Fruit fly (Drosophila melanogaster): ENCODE results near the gene CG43219.

Gene CG43219

DNA sequence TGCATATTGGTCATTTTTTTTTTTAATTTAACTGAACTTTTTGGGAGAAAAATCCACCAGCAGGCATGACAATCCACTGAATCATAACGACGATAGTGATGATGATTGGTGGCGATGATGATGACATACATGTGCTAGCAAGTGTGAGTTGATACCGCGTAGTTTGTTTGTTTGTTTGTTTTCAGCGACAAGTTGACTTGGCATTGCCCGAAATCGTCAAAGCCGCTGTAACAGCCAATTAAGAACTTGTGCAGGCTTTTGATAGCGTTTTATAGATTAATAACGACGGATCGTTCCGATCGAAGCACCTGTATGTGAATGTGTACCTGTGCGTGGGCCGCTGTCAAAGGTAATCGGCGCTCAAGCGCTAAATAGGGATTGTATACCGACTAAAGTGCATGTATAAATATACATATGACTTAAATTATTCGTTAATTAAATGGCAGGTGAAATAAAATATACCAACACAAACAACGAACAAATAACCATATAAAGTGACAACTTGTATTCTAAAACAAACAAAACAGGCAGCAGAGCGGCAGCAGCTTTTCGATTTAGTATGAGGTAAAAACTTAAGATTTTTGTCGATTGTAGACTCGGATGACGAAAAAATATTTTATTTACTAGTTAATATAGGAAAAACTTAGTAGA is 18.8 kb upstream of the CG43219 start (continued):
- TF ChIP-seq CG1233 (GFP tag; optimal IDR thresholded peaks at IDR 0.05) (peak; percentile 2), CG43689 (GFP tag; IDR thresholded peaks at IDR 0.05) (0 out of 2 replicates have a peak, but pooled peaks have one; percentile 25), ci (GFP tag; IDR thresholded peaks at IDR 0.05) (0 out of 3 replicates have a peak, but pooled peaks have one; percentile 21), repo (GFP tag; optimal IDR thresholded peaks at IDR 0.05) (no peak), sug (tag; optimal IDR thresholded peaks at IDR 0.05) (peak; percentile 25), Ets97D (GFP tag; optimal IDR thresholded peaks at IDR 0.05) (no peak), Drgx (GFP tag; IDR thresholded peaks at IDR 0.05) (0 out of 2 replicates have a peak, but pooled peaks have one; percentile 27), lab (GFP tag; optimal IDR thresholded peaks at IDR 0.05) (peak; percentile 5), Rfx (GFP tag; IDR thresholded peaks at IDR 0.05) (peak; percentile 27; the same call in 1 of the 2 replicates), Dad (GFP tag; optimal IDR thresholded peaks at IDR 0.05) (no peak), CG13296 (GFP tag; optimal IDR thresholded peaks at IDR 0.05) (peak; percentile 42), Ets65A (GFP tag) (peak; percentile 22), CG2199 (GFP tag; IDR thresholded peaks at IDR 0.05) (0 out of 3 replicates have a peak, but pooled peaks have one; percentile 15), CrebB (tag; optimal IDR thresholded peaks at IDR 0.05) (no peak)

dm6 chr3L:21202029-21202776 is 18.0 kb upstream of the CG43219 start:
- TF ChIP-seq ro (GFP tag; IDR thresholded peaks at IDR 0.05) = no peak
- TF ChIP-seq CTCF (GFP tag; optimal IDR thresholded peaks at IDR 0.05) = peak; percentile 70
- TF ChIP-seq Dbx (GFP tag; IDR thresholded peaks at IDR 0.05) = no peak
- peak; percentile 36; the same call in 1 of the 2 replicates for TF ChIP-seq CG14441 (GFP tag; IDR thresholded peaks at IDR 0.05)
- TF ChIP-seq CG8290 (GFP tag; optimal IDR thresholded peaks at IDR 0.05) = no peak
- peak in 1 of 2 experiments; percentile 18 for TF ChIP-seq CG8290 (tag; optimal IDR thresholded peaks at IDR 0.05)
- TF ChIP-seq dpn (GFP tag; optimal IDR thresholded peaks at IDR 0.05) = no peak
- TF ChIP-seq BEAF-32 (GFP tag; optimal IDR thresholded peaks at IDR 0.05) = peak; percentile 1
- TF ChIP-seq Camta (GFP tag; optimal IDR thresholded peaks at IDR 0.05) = no peak
- peak; percentile 91 for TF ChIP-seq CG2199 (GFP tag; IDR thresholded peaks at IDR 0.05)
- TF ChIP-seq Sry-β (GFP tag; optimal IDR thresholded peaks at IDR 0.05) = no peak
- peak; percentile 59 for TF ChIP-seq CG34376 (GFP tag; optimal IDR thresholded peaks at IDR 0.05)
- TF ChIP-seq insv (GFP tag; optimal IDR thresholded peaks at IDR 0.05) = peak; percentile 78 to 96
- TF ChIP-seq CG11504 (tag; optimal IDR thresholded peaks at IDR 0.05) = peak; percentile 5
- peak; percentile 14 for TF ChIP-seq CG1603 (tag; optimal IDR thresholded peaks at IDR 0.05)
- no peak for TF ChIP-seq lmd (GFP tag; IDR thresholded peaks at IDR 0.05)
- TF ChIP-seq CG15514 (GFP tag; optimal IDR thresholded peaks at IDR 0.05) = peak; percentile 30
- TF ChIP-seq CG2116 (GFP tag; optimal IDR thresholded peaks at IDR 0.05) = peak; percentile 7
- TF ChIP-seq hkb (optimal IDR thresholded peaks at IDR 0.05) = peak; percentile 26
- TF ChIP-seq hkb (GFP tag; IDR thresholded peaks at IDR 0.05) = no peak
- no peak for TF ChIP-seq lov (optimal IDR thresholded peaks at IDR 0.05)
- no peak for TF ChIP-seq lov (GFP tag; IDR thresholded peaks at IDR 0.05)
- TF ChIP-seq gfzf (GFP tag; optimal IDR thresholded peaks at IDR 0.05) = peak; percentile 20
- no peak for TF ChIP-seq NC2α (GFP tag; optimal IDR thresholded peaks at IDR 0.05)
- no peak for TF ChIP-seq eyg (GFP tag; optimal IDR thresholded peaks at IDR 0.05)
- TF ChIP-seq Hmr (GFP tag; optimal IDR thresholded peaks at IDR 0.05) = no peak
- peak; percentile 47 for TF ChIP-seq CG13894 (tag; optimal IDR thresholded peaks at IDR 0.05)
- peak; percentile 59 for TF ChIP-seq CG6254 (GFP tag; optimal IDR thresholded peaks at IDR 0.05)
- TF ChIP-seq CG7556 (GFP tag; optimal IDR thresholded peaks at IDR 0.05) = no peak
- peak; percentile 16 for TF ChIP-seq Med (GFP tag)
- TF ChIP-seq wek (GFP tag; optimal IDR thresholded peaks at IDR 0.05) = no peak
- peak; percentile 35 for TF ChIP-seq pita (GFP tag; optimal IDR thresholded peaks at IDR 0.05)
- peak; percentile 7 for TF ChIP-seq pzg (GFP tag; optimal IDR thresholded peaks at IDR 0.05)
- TF ChIP-seq stwl (tag; optimal IDR thresholded peaks at IDR 0.05) = peak; percentile 36
- no peak for TF ChIP-seq CG15696 (tag; optimal IDR thresholded peaks at IDR 0.05)
- no peak for TF ChIP-seq HmgZ (tag; optimal IDR thresholded peaks at IDR 0.05)

Data from whole organism, embryonic.